Fruit fly (Drosophila melanogaster) whole organism, embryonic: ENCODE data around the gene CG14220.

Source experiments
- Aef1 ChIP-seq: fragments of 200-800 bp; sonication (Bioruptor generic); IDR thresholded peaks from 3 replicates; pipeline ENCODE4 v1.3.6; 2022; ENCODE audit warnings: missing biosample characterization, missing genetic modification characterization
- Atf-2 ChIP-seq: fragments of 200-800 bp; sonication (Bioruptor generic); optimal IDR thresholded peaks from 2 replicates; lab custom pipeline; 2016; ENCODE audit warnings: missing biosample characterization, missing genetic modification characterization
- Atf6 ChIP-seq: fragments of 200-800 bp; sonication (Bioruptor generic); IDR thresholded peaks from 2 replicates; pipeline ENCODE4 v1.3.6; 2022; ENCODE audit warnings: missing biosample characterization, missing genetic modification characterization
- Bteb2 ChIP-seq: fragments of 200-800 bp; sonication (Bioruptor generic); optimal IDR thresholded peaks from 2 replicates; lab custom pipeline; 2016; ENCODE audit warnings: missing biosample characterization, missing genetic modification characterization
- CG12299 ChIP-seq: fragments of 200-800 bp; sonication (Bioruptor generic); optimal IDR thresholded peaks from 2 replicates; lab custom pipeline; 2018; ENCODE audit warnings: missing biosample characterization, mild to moderate bottlenecking, missing genetic modification characterization
- CG1233 ChIP-seq: fragments of 200-800 bp; sonication (Bioruptor generic); optimal IDR thresholded peaks from 4 replicates; lab custom pipeline; 2018; ENCODE audit warnings: missing biosample characterization, mild to moderate bottlenecking, missing genetic modification characterization
- CG14667 ChIP-seq: fragments of 200-800 bp; sonication (Bioruptor generic); IDR thresholded peaks from 2 replicates; pipeline ENCODE4 v1.3.6; 2022; ENCODE audit warnings: missing biosample characterization, missing genetic modification characterization
- CG14965 ChIP-seq: fragments of 200-800 bp; sonication (Bioruptor generic); optimal IDR thresholded peaks from 2 replicates; lab custom pipeline; 2016; ENCODE audit warnings: missing biosample characterization, missing genetic modification characterization, borderline replicate concordance
- CG15514 ChIP-seq: fragments of 200-800 bp; sonication (Bioruptor generic); optimal IDR thresholded peaks from 3 replicates; lab custom pipeline; 2017; ENCODE audit warnings: missing biosample characterization, missing genetic modification characterization, mild to moderate bottlenecking, moderate library complexity, missing genetic modification reagents
- CG1602 ChIP-seq: fragments of 200-800 bp; sonication (Bioruptor generic); optimal IDR thresholded peaks from 3 replicates; lab custom pipeline; 2016; ENCODE audit warnings: missing biosample characterization, missing genetic modification characterization
- CG17385 ChIP-seq: fragments of 200-800 bp; sonication (Bioruptor generic); optimal IDR thresholded peaks from 3 replicates; lab custom pipeline; 2018; ENCODE audit warnings: missing biosample characterization, mild to moderate bottlenecking, missing genetic modification characterization
- CG17612 ChIP-seq: fragments of 200-800 bp; sonication (Bioruptor generic); IDR thresholded peaks from 2 replicates; pipeline ENCODE4 v1.3.6; 2022; ENCODE audit warnings: missing biosample characterization, missing genetic modification characterization
- CG1792 ChIP-seq: fragments of 200-800 bp; sonication (Bioruptor generic); optimal IDR thresholded peaks from 2 replicates; lab custom pipeline; 2016; ENCODE audit warnings: missing biosample characterization, missing genetic modification characterization
- CG30020 ChIP-seq: fragments of 200-800 bp; optimal IDR thresholded peaks from 2 replicates; lab custom pipeline; 2019; ENCODE audit warnings: missing biosample characterization, mild to moderate bottlenecking, missing genetic modification characterization, moderate library complexity
- CG4360 ChIP-seq: fragments of 200-800 bp; sonication (Bioruptor generic); IDR thresholded peaks from 2 replicates; pipeline ENCODE4 v1.3.6; 2022; ENCODE audit warnings: missing biosample characterization, missing genetic modification characterization
- CG4820 ChIP-seq: fragments of 200-800 bp; sonication (Bioruptor generic); optimal IDR thresholded peaks from 3 replicates; lab custom pipeline; 2016; ENCODE audit warnings: missing biosample characterization, missing genetic modification characterization
- CG6683 ChIP-seq: fragments of 200-800 bp; sonication (Bioruptor generic); optimal IDR thresholded peaks from 2 replicates; lab custom pipeline; 2017; ENCODE audit warnings: missing biosample characterization, mild to moderate bottlenecking, missing genetic modification characterization, missing genetic modification reagents
- CG6791 ChIP-seq: fragments of 200-800 bp; sonication (Bioruptor generic); IDR thresholded peaks from 3 replicates; pipeline ENCODE4 v1.3.6; 2022; ENCODE audit warnings: missing biosample characterization, missing genetic modification characterization; ENCODE audit not compliant: partially characterized antibody
- CG9215 ChIP-seq: fragments of 200-800 bp; sonication (Bioruptor generic); IDR thresholded peaks from 2 replicates; pipeline ENCODE4 v1.3.6; 2022; ENCODE audit warnings: missing biosample characterization, missing genetic modification characterization
- CTCF ChIP-seq: fragments of 200-800 bp; sonication (Bioruptor generic); optimal IDR thresholded peaks from 2 replicates; lab custom pipeline; 2017; ENCODE audit warnings: missing biosample characterization, mild to moderate bottlenecking, missing genetic modification characterization, moderate library complexity
- Dbx ChIP-seq: fragments of 200-800 bp; sonication (Bioruptor generic); IDR thresholded peaks from 3 replicates; pipeline ENCODE4 v1.3.6; 2022; ENCODE audit warnings: missing biosample characterization, missing genetic modification characterization
- Dp ChIP-seq: fragments of 200-800 bp; sonication (Bioruptor generic); optimal IDR thresholded peaks from 2 replicates; lab custom pipeline; 2018; ENCODE audit warnings: missing biosample characterization, mild to moderate bottlenecking, missing genetic modification characterization, moderate library complexity
- Ets65A ChIP-seq: fragments of 200-800 bp; sonication (Bioruptor generic); peaks from one replicate; lab custom pipeline; 2016; ENCODE audit warnings: missing biosample characterization, missing genetic modification characterization
- Gsc ChIP-seq: fragments of 200-800 bp; sonication (Bioruptor generic); IDR thresholded peaks from 2 replicates; pipeline ENCODE4 v1.3.6; 2022; ENCODE audit warnings: missing biosample characterization, missing genetic modification characterization
- HmgD ChIP-seq: fragments of 200-800 bp; sonication (Bioruptor generic); optimal IDR thresholded peaks from 3 replicates; lab custom pipeline; 2016; ENCODE audit warnings: missing biosample characterization, missing genetic modification characterization
- Hmx ChIP-seq: fragments of 200-800 bp; sonication (Bioruptor generic); optimal IDR thresholded peaks from 2 replicates; lab custom pipeline; 2016; ENCODE audit warnings: missing biosample characterization, missing genetic modification characterization
- Hr39 ChIP-seq: fragments of >200 bp; optimal IDR thresholded peaks from 2 replicates; lab custom pipeline; 2017
- MBD-R2 ChIP-seq: fragments of 200-800 bp; sonication (Bioruptor generic); IDR thresholded peaks from 2 replicates; pipeline ENCODE4 v1.3.6; 2022; ENCODE audit warnings: missing biosample characterization, missing genetic modification characterization
- NK7.1 ChIP-seq: fragments of 200-800 bp; sonication (Bioruptor generic); optimal IDR thresholded peaks from 3 replicates; lab custom pipeline; 2016; ENCODE audit warnings: missing biosample characterization, missing genetic modification characterization
- Scr ChIP-seq: fragments of 200-800 bp; sonication (Bioruptor generic); IDR thresholded peaks from 2 replicates; pipeline ENCODE4 v1.3.6; 2022; ENCODE audit warnings: missing biosample characterization, missing genetic modification characterization; ENCODE audit not compliant: partially characterized antibody
- Sox100B ChIP-seq: fragments of 200-800 bp; sonication (Bioruptor generic); optimal IDR thresholded peaks from 3 replicates; lab custom pipeline; 2018; ENCODE audit warnings: missing biosample characterization, mild to moderate bottlenecking, missing genetic modification characterization
- al ChIP-seq: fragments of 200-800 bp; sonication (Bioruptor generic); IDR thresholded peaks from 2 replicates; pipeline ENCODE4 v1.3.6; 2022; ENCODE audit warnings: missing biosample characterization, missing genetic modification characterization
- amos ChIP-seq: fragments of 200-800 bp; sonication (Bioruptor generic); IDR thresholded peaks from 2 replicates; pipeline ENCODE4 v1.3.6; 2022; ENCODE audit warnings: missing biosample characterization, missing genetic modification characterization; ENCODE audit not compliant: partially characterized antibody
- bbx ChIP-seq: fragments of 200-800 bp; sonication (Bioruptor generic); IDR thresholded peaks from 2 replicates; pipeline ENCODE4 v1.3.6; 2022; ENCODE audit warnings: missing biosample characterization, missing genetic modification characterization; ENCODE audit not compliant: partially characterized antibody
- bowl ChIP-seq: fragments of 200-800 bp; sonication (Bioruptor generic); IDR thresholded peaks from 2 replicates; pipeline ENCODE4 v1.3.6; 2022; ENCODE audit warnings: missing biosample characterization, missing genetic modification characterization
- da ChIP-seq: fragments of 200-800 bp; sonication (Bioruptor generic); optimal IDR thresholded peaks from 2 replicates; lab custom pipeline; 2016; ENCODE audit warnings: missing biosample characterization, missing genetic modification characterization
- dan ChIP-seq: fragments of 200-800 bp; sonication (Bioruptor generic); IDR thresholded peaks from 2 replicates; pipeline ENCODE4 v1.3.6; 2022; ENCODE audit warnings: missing biosample characterization, missing genetic modification characterization
- gro ChIP-seq: fragments of 200-800 bp; sonication (Bioruptor generic); optimal IDR thresholded peaks from 2 replicates; lab custom pipeline; 2016; ENCODE audit warnings: missing biosample characterization, missing genetic modification characterization
- ind ChIP-seq: fragments of 200-800 bp; sonication (Bioruptor generic); optimal IDR thresholded peaks from 3 replicates; lab custom pipeline; 2016; ENCODE audit warnings: missing biosample characterization, missing genetic modification characterization
- jigr1 ChIP-seq: fragments of 200-800 bp; sonication (Bioruptor generic); IDR thresholded peaks from 3 replicates; pipeline ENCODE4 v1.3.6; 2022; ENCODE audit warnings: missing biosample characterization, missing genetic modification characterization
- lbe ChIP-seq: fragments of 200-800 bp; sonication (Bioruptor generic); optimal IDR thresholded peaks from 2 replicates; lab custom pipeline; 2016; ENCODE audit warnings: missing biosample characterization, mild to moderate bottlenecking, missing genetic modification characterization
- nerfin-1 ChIP-seq: fragments of 200-800 bp; sonication (Bioruptor generic); optimal IDR thresholded peaks from 3 replicates; lab custom pipeline; 2019; ENCODE audit warnings: missing biosample characterization, mild to moderate bottlenecking, missing genetic modification characterization, moderate library complexity
- org-1 ChIP-seq: fragments of 200-800 bp; sonication (Bioruptor generic); optimal IDR thresholded peaks from 2 replicates; lab custom pipeline; 2017; ENCODE audit warnings: missing biosample characterization, missing genetic modification characterization
- pros ChIP-seq: fragments of 200-800 bp; sonication (Bioruptor generic); optimal IDR thresholded peaks from 3 replicates; lab custom pipeline; 2019; ENCODE audit warnings: missing biosample characterization, mild to moderate bottlenecking, missing genetic modification characterization, moderate library complexity
- psq ChIP-seq: fragments of 200-800 bp; sonication (Bioruptor generic); optimal IDR thresholded peaks from 2 replicates; lab custom pipeline; 2017; ENCODE audit warnings: missing biosample characterization, missing genetic modification characterization
- run ChIP-seq: fragments of 200-800 bp; sonication (Bioruptor generic); optimal IDR thresholded peaks from 3 replicates; lab custom pipeline; 2018; ENCODE audit warnings: missing biosample characterization, mild to moderate bottlenecking, missing genetic modification characterization
- salm ChIP-seq: fragments of 200-800 bp; sonication (Bioruptor generic); optimal IDR thresholded peaks from 2 replicates; lab custom pipeline; 2018; ENCODE audit warnings: missing biosample characterization, mild to moderate bottlenecking, missing genetic modification characterization
- sc ChIP-seq, 3 experiments: fragments of >200 bp in 2 of 3; fragments of 200-800 bp in 1 of 3; sonication (Bioruptor generic) in 1 of 3; optimal IDR thresholded peaks; 2 replicates in 2 of 3; 3 replicates in 1 of 3; lab custom pipeline; 2017; ENCODE audit warnings: mild to moderate bottlenecking in 1 of 3, missing biosample characterization in 1 of 3, missing genetic modification characterization in 1 of 3, missing genetic modification reagents in 1 of 3
- slbo ChIP-seq: fragments of 200-800 bp; sonication (Bioruptor generic); IDR thresholded peaks from 2 replicates; pipeline ENCODE4 v1.3.6; 2022; ENCODE audit warnings: missing biosample characterization, missing genetic modification characterization
- slou ChIP-seq: fragments of 200-800 bp; sonication (Bioruptor generic); optimal IDR thresholded peaks from 3 replicates; lab custom pipeline; 2016; ENCODE audit warnings: missing biosample characterization, missing genetic modification characterization
- sob ChIP-seq: fragments of 200-800 bp; sonication (Bioruptor generic); IDR thresholded peaks from 2 replicates; pipeline ENCODE4 v1.3.6; 2022; ENCODE audit warnings: missing biosample characterization, missing genetic modification characterization
- tio ChIP-seq: fragments of 200-800 bp; sonication (Bioruptor generic); optimal IDR thresholded peaks from 2 replicates; lab custom pipeline; 2017; ENCODE audit warnings: missing biosample characterization, missing genetic modification characterization, inconsistent platforms
- toy ChIP-seq: fragments of 200-800 bp; sonication (Bioruptor generic); IDR thresholded peaks from 2 replicates; pipeline ENCODE4 v1.3.6; 2022; ENCODE audit warnings: missing biosample characterization, missing genetic modification characterization
- tup ChIP-seq: fragments of 200-800 bp; sonication (Bioruptor generic); optimal IDR thresholded peaks from 2 replicates; lab custom pipeline; 2016; ENCODE audit warnings: missing biosample characterization, mild to moderate bottlenecking, missing genetic modification characterization, moderate library complexity

Gene CG14220

dm6 chrX:19604997-19605396 lies 3.3 kb upstream of the CG14220 start, which contains the start of gene CG14207 (continued):
- TF ChIP-seq CG6683 (GFP tag; lab: Kevin White, UChicago) (no peak), Gsc (no peak), sob (GFP tag; lab: Robert Waterston, UW) (0 out of 2 replicates have a peak, but pooled peaks have one; percentile 40), nerfin-1 (tag; lab: Kevin White, UChicago) (no peak), CG30020 (tag; lab: Kevin White, UChicago) (no peak), CG17612 (no peak), ind (GFP tag; lab: Kevin White, UChicago) (no peak), CG14667 (GFP tag; lab: Robert Waterston, UW) (no peak), CTCF (GFP tag; lab: Kevin White, UChicago) (no peak), da (GFP tag; lab: Kevin White, UChicago) (no peak), dan (GFP tag; lab: Robert Waterston, UW) (no peak), CG12299 (tag; lab: Kevin White, UChicago) (peak; percentile 1), tio (GFP tag; lab: Kevin White, UChicago) (no peak), CG4360 (no peak), Ets65A (no peak), CG1792 (GFP tag; lab: Kevin White, UChicago) (no peak), sc (optimal IDR thresholded peaks at IDR 0.05; lab: Kevin White, UChicago) (no peak), sc (GFP tag; optimal IDR thresholded peaks at IDR 0.05; lab: Kevin White, UChicago) (no peak), lbe (GFP tag; lab: Kevin White, UChicago) (peak; percentile 42), org-1 (no peak), CG9215 (GFP tag; lab: Robert Waterston, UW) (no peak), slbo (GFP tag; lab: Robert Waterston, UW) (peak; percentile 41; the same call in 1 of the 2 replicates), psq (GFP tag; lab: Kevin White, UChicago) (no peak), CG4820 (GFP tag; lab: Kevin White, UChicago) (no peak), Atf6 (GFP tag; lab: Robert Waterston, UW) (peak; percentile 32), Sox100B (GFP tag; lab: Kevin White, UChicago) (no peak), slou (no peak), Aef1 (GFP tag; lab: Robert Waterston, UW) (no peak), Bteb2 (no peak), CG6791 (GFP tag; lab: Robert Waterston, UW) (peak; percentile 82), CG14965 (GFP tag; lab: Kevin White, UChicago) (no peak), NK7.1 (GFP tag; lab: Kevin White, UChicago) (no peak), CG1602 (GFP tag; lab: Kevin White, UChicago) (no peak), Dbx (GFP tag; lab: Robert Waterston, UW) (peak; percentile 50; the same call in 2 of the 3 replicates), CG17385 (GFP tag; lab: Kevin White, UChicago) (peak; percentile 17), Atf-2 (GFP tag; lab: Kevin White, UChicago) (no peak), al (no peak), pros (GFP tag; lab: Kevin White, UChicago) (peak; percentile 28), toy (GFP tag; lab: Robert Waterston, UW) (no peak), Scr (GFP tag; lab: Robert Waterston, UW) (peak; percentile 67), MBD-R2 (GFP tag; lab: Robert Waterston, UW) (peak; percentile 21; the same call in 1 of the 2 replicates)
- TF ChIP-seq, all 482 proteins: peak for 143

- 0 out of 2 replicates have a peak, but pooled peaks have one; percentile 24 for TF ChIP-seq bowl (GFP tag; lab: Robert Waterston, UW)
- peak; percentile 54 for TF ChIP-seq gro
- peak; percentile 58 for TF ChIP-seq CG15514 (GFP tag; lab: Kevin White, UChicago)
- no peak for TF ChIP-seq tup (GFP tag; lab: Kevin White, UChicago)
- TF ChIP-seq bbx (GFP tag; lab: Robert Waterston, UW) = no peak
- TF ChIP-seq CG1233 (GFP tag; lab: Kevin White, UChicago) = peak; percentile 52
- TF ChIP-seq run (tag; lab: Kevin White, UChicago) = peak; percentile 34
- no peak for TF ChIP-seq Dp (GFP tag; lab: Kevin White, UChicago)
- TF ChIP-seq Hr39 (lab: Kevin White, UChicago) = no peak
- no peak for TF ChIP-seq Hmx
- peak; percentile 59; the same call in 1 of the 3 replicates for TF ChIP-seq jigr1
- TF ChIP-seq HmgD (GFP tag; lab: Kevin White, UChicago) = no peak
- no peak for TF ChIP-seq salm (tag; lab: Kevin White, UChicago)
- TF ChIP-seq amos (GFP tag; lab: Robert Waterston, UW) = no peak
These were observed 2.3 kb upstream of the CG14220 start for dm6 chrX:19603953-19604352.
